Fruit fly (Drosophila melanogaster) whole organism, adult: ENCODE data around the gene CG7058.

Source experiments
- CG11617 ChIP-seq: fragments of 200-800 bp; sonication (Bioruptor generic); optimal IDR thresholded peaks from 2 replicates; lab custom pipeline; 2017; ENCODE audit warnings: mild to moderate bottlenecking, missing biosample characterization, missing genetic modification reagents, missing genetic modification characterization
- CG14711 ChIP-seq: fragments of 200-800 bp; sonication (Bioruptor generic); optimal IDR thresholded peaks from 2 replicates; lab custom pipeline; 2018; ENCODE audit warnings: missing biosample characterization, mild to moderate bottlenecking, missing genetic modification characterization, moderate library complexity
- CG33017 ChIP-seq: fragments of 200-800 bp; sonication (Bioruptor generic); optimal IDR thresholded peaks from 2 replicates; lab custom pipeline; 2018; ENCODE audit warnings: missing biosample characterization, mild to moderate bottlenecking, missing genetic modification characterization, moderate library complexity
- Clk ChIP-seq: fragments of 200-800 bp; sonication (Bioruptor generic); optimal IDR thresholded peaks from 2 replicates; lab custom pipeline; 2017; ENCODE audit warnings: missing biosample characterization, missing genetic modification characterization

- TF ChIP-seq CG33017 (tag; lab: Kevin White, UChicago) (no peak), Clk (GFP tag; lab: Kevin White, UChicago) (no peak), CG11617 (GFP tag; lab: Kevin White, UChicago) (no peak), CG14711 (no peak)
Measured at dm6 chrX:18791368-18791767, 15.1 kb upstream of the CG7058 start, which contains the start of gene Atg101.
